Worm (Caenorhabditis elegans) whole organism, L2 larva: ENCODE data around the gene M04B2.6.

Source experiments
- C34F6.9 ChIP-seq: fragments of 150-350 bp; optimal IDR thresholded peaks from 2 replicates; lab custom pipeline; 2014; ENCODE audit warnings: missing biosample characterization, missing genetic modification characterization
- ama-1 ChIP-seq: fragments of 150-350 bp; optimal IDR thresholded peaks from 2 replicates; lab custom pipeline; 2018; ENCODE audit warnings: inconsistent platforms
- elt-1 ChIP-seq: fragments of 150-350 bp; optimal IDR thresholded peaks from 2 replicates; lab custom pipeline; 2014; ENCODE audit warnings: missing biosample characterization, missing genetic modification characterization
- gmeb-1 ChIP-seq: fragments of 150-350 bp; optimal IDR thresholded peaks from 2 replicates; lab custom pipeline; 2014; ENCODE audit warnings: missing biosample characterization, missing genetic modification characterization
- lin-13 ChIP-seq: fragments of 150-350 bp; optimal IDR thresholded peaks from 2 replicates; lab custom pipeline; 2014; ENCODE audit warnings: missing biosample characterization, missing genetic modification reagents, missing genetic modification characterization
- mab-5 ChIP-seq: fragments of 150-350 bp; optimal IDR thresholded peaks from 2 replicates; lab custom pipeline; 2014; ENCODE audit warnings: missing biosample characterization, missing genetic modification characterization
- sma-3 ChIP-seq: sonication (generic microtip); optimal IDR thresholded peaks from 2 replicates; lab custom pipeline; 2016; ENCODE audit warnings: missing genetic modification reagents, missing genetic modification characterization, missing compliant biosample characterization
- snpc-4 ChIP-seq: fragments of 150-350 bp; optimal IDR thresholded peaks from 2 replicates; lab custom pipeline; 2014; ENCODE audit warnings: missing biosample characterization, missing genetic modification characterization
- unc-62 ChIP-seq: fragments of 150-350 bp; optimal IDR thresholded peaks from 2 replicates; lab custom pipeline; 2014; ENCODE audit warnings: missing biosample characterization, missing genetic modification reagents, missing genetic modification characterization

DNA sequence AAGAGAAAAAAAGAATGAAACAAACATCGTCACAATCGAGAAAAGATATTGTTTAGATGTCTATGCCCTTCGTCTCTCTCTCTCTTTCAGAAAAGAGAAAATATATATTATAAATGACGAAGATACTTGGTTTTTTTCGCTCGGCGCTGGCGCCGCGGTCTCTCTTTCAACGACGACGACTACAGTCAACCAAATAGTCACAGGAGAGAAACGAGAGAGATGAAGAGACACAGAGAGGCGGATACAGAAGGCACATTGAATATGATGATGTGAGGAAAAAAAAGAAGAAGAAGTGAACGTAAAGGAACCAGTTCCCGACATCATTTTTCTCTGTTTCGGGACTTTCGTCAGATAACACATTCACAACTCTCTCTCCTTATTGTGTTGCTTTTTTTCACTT is 19.1 kb downstream of the M04B2.6 start:
- TF ChIP-seq lin-13 (GFP tag; lab: Kevin White, UChicago) = no peak
- TF ChIP-seq snpc-4 (tag; lab: Kevin White, UChicago) = no peak
- no peak for TF ChIP-seq elt-1
- no peak for TF ChIP-seq mab-5
- no peak for TF ChIP-seq gmeb-1 (tag; lab: Kevin White, UChicago)
- TF ChIP-seq ama-1 = no peak
- TF ChIP-seq sma-3 (GFP tag; lab: Kevin White, UChicago) = peak; percentile 70
- TF ChIP-seq unc-62 = no peak
- TF ChIP-seq C34F6.9 (tag; lab: Kevin White, UChicago) = no peak
